Worm (Caenorhabditis elegans): Measurements from ENCODE around the gene Y69A2AR.28.
A peak's percentile ranks its signal among the peaks of the same experiment; 100 is the strongest.

The Y69A2AR.28 gene

ce11 chrIV:2640950-2641349, 28.1 kb upstream of the Y69A2AR.28 start, which contains the start of the genes mdf-2 and nduv-3 (continued):
- TF ChIP-seq madf-5 (GFP tag; IDR thresholded peaks at IDR 0.05), result no peak
- TF ChIP-seq snpc-1.2 (GFP tag; IDR thresholded peaks at IDR 0.05), result no peak
- TF ChIP-seq ceh-32 (tag; optimal IDR thresholded peaks at IDR 0.05; ENCODE audit: poor library complexity), result no peak
- TF ChIP-seq ces-1 (GFP tag; optimal IDR thresholded peaks at IDR 0.05), result no peak
- TF ChIP-seq nhr-11 (tag; optimal IDR thresholded peaks at IDR 0.05), result peak; percentile 54
- TF ChIP-seq mep-1 (tag; optimal IDR thresholded peaks at IDR 0.05), result peak; percentile 74
- TF ChIP-seq F44E2.7 (GFP tag; IDR thresholded peaks at IDR 0.05), result no peak
- peak; percentile 42 for TF ChIP-seq nhr-102 (tag; optimal IDR thresholded peaks at IDR 0.05)
- TF ChIP-seq nhr-41 (GFP tag; IDR thresholded peaks at IDR 0.05), result no peak
- no peak for TF ChIP-seq Y5F2A.4 (GFP tag; optimal IDR thresholded peaks at IDR 0.05)
- no peak for TF ChIP-seq nhr-237 (tag; optimal IDR thresholded peaks at IDR 0.05)
- TF ChIP-seq set-16 (GFP tag; IDR thresholded peaks at IDR 0.05), result no peak
- TF ChIP-seq lsy-2 (tag; optimal IDR thresholded peaks at IDR 0.05), result peak in 1 of 2 experiments; percentile 91
- no peak for TF ChIP-seq madf-9 (GFP tag; conservative IDR thresholded peaks at IDR 0.05)
- no peak for TF ChIP-seq php-3 (GFP tag; IDR thresholded peaks at IDR 0.05)
- no peak for TF ChIP-seq ceh-62 (tag; optimal IDR thresholded peaks at IDR 0.05)
- peak; percentile 76 for TF ChIP-seq T20F7.1 (GFP tag; optimal IDR thresholded peaks at IDR 0.05)
- TF ChIP-seq dmd-8 (GFP tag; IDR thresholded peaks at IDR 0.05), result no peak
- TF ChIP-seq D1046.2 (GFP tag; IDR thresholded peaks at IDR 0.05), result no peak
- no peak for TF ChIP-seq nhr-111 (GFP tag; optimal IDR thresholded peaks at IDR 0.05)
- TF ChIP-seq aly-2 (tag; optimal IDR thresholded peaks at IDR 0.05), result no peak
- TF ChIP-seq dmd-6 (GFP tag; IDR thresholded peaks at IDR 0.05), result peak; percentile 35
- no peak for TF ChIP-seq lim-7 (GFP tag; IDR thresholded peaks at IDR 0.05)
- no peak for TF ChIP-seq zfp-2 (tag; optimal IDR thresholded peaks at IDR 0.05)
- TF ChIP-seq lin-29 (GFP tag; IDR thresholded peaks at IDR 0.05), result no peak
- peak; percentile 38 for TF ChIP-seq jun-1 (tag; optimal IDR thresholded peaks at IDR 0.05)
- no peak for TF ChIP-seq Y75B8A.6 (GFP tag; IDR thresholded peaks at IDR 0.05)
- TF ChIP-seq Y105C5A.15 (GFP tag; IDR thresholded peaks at IDR 0.05), result no peak
- peak; percentile 58 for TF ChIP-seq nhr-6 (tag; optimal IDR thresholded peaks at IDR 0.05)
- TF ChIP-seq lin-13 (GFP tag; optimal IDR thresholded peaks at IDR 0.05), result peak; percentile 74
- no peak for TF ChIP-seq lin-39 (tag; optimal IDR thresholded peaks at IDR 0.05)
- TF ChIP-seq skn-1 (tag; optimal IDR thresholded peaks at IDR 0.05), result no peak
- peak; percentile 69 for TF ChIP-seq Y48G9A.11 (GFP tag; IDR thresholded peaks at IDR 0.05)
- TF ChIP-seq duxl-1 (tag; optimal IDR thresholded peaks at IDR 0.05; ENCODE audit: poor library complexity), result peak; percentile 27
- peak; percentile 63 for TF ChIP-seq T26A8.4 (GFP tag; IDR thresholded peaks at IDR 0.05)
- TF ChIP-seq tra-1 (GFP tag; IDR thresholded peaks at IDR 0.05), result no peak
- 0 out of 2 replicates have a peak, but pooled peaks have one; percentile 46 for TF ChIP-seq nhr-42 (GFP tag; IDR thresholded peaks at IDR 0.05)
- TF ChIP-seq hlh-30 (tag; optimal IDR thresholded peaks at IDR 0.05; ENCODE audit: insufficient read depth), result peak; percentile 67
- TF ChIP-seq nhr-28 (tag; optimal IDR thresholded peaks at IDR 0.05), result no peak
- TF ChIP-seq spr-1 (tag; optimal IDR thresholded peaks at IDR 0.05), result peak; percentile 40
- peak; percentile 79 for TF ChIP-seq dve-1 (tag; optimal IDR thresholded peaks at IDR 0.05; ENCODE audit: insufficient read depth)
- peak; percentile 72 for TF ChIP-seq aha-1 (tag)
- no peak for TF ChIP-seq daf-16 (GFP tag; optimal IDR thresholded peaks at IDR 0.05)
- peak; percentile 33 for TF ChIP-seq daf-16 (tag; optimal IDR thresholded peaks at IDR 0.05)
- peak; percentile 92 for TF ChIP-seq dpl-1 (GFP tag; optimal IDR thresholded peaks at IDR 0.05)
- no peak for TF ChIP-seq cey-2 (tag; optimal IDR thresholded peaks at IDR 0.05; ENCODE audit: borderline replicate concordance, insufficient read depth)
- no peak for TF ChIP-seq daf-12 (tag; optimal IDR thresholded peaks at IDR 0.05)
- TF ChIP-seq ZK546.5 (tag; optimal IDR thresholded peaks at IDR 0.05), result no peak
- TF ChIP-seq zip-2 (tag; optimal IDR thresholded peaks at IDR 0.05), result no peak
- TF ChIP-seq lin-1 (GFP tag; IDR thresholded peaks at IDR 0.05), result no peak
